Worm (Caenorhabditis elegans) whole organism, L3 larva: ENCODE measurements around the gene str-90.

Source experiments
- R02D3.7 ChIP-seq: fragments of 150-350 bp; optimal IDR thresholded peaks from 2 replicates; lab custom pipeline; 2014; ENCODE audit warnings: missing biosample characterization, missing genetic modification characterization
- ZK546.5 ChIP-seq: sonication (generic microtip); optimal IDR thresholded peaks from 2 replicates; lab custom pipeline; 2017; ENCODE audit warnings: missing biosample characterization, missing genetic modification characterization
- aly-2 ChIP-seq: fragments of 150-350 bp; optimal IDR thresholded peaks from 2 replicates; lab custom pipeline; 2014; ENCODE audit warnings: missing biosample characterization, missing genetic modification characterization
- ama-1 ChIP-seq: fragments of 150-350 bp; optimal IDR thresholded peaks from 2 replicates; lab custom pipeline; 2018
- ceh-16 ChIP-seq: sonication (generic microtip); optimal IDR thresholded peaks from 2 replicates; lab custom pipeline; 2017; ENCODE audit warnings: missing biosample characterization, missing genetic modification characterization
- ceh-9 ChIP-seq: sonication (generic microtip); optimal IDR thresholded peaks from 2 replicates; lab custom pipeline; 2018; ENCODE audit warnings: missing biosample characterization, missing genetic modification characterization
- daf-12 ChIP-seq: fragments of 150-350 bp; optimal IDR thresholded peaks from 2 replicates; lab custom pipeline; 2014; ENCODE audit warnings: missing biosample characterization, missing genetic modification reagents, missing genetic modification characterization
- elt-1 ChIP-seq: fragments of 150-350 bp; optimal IDR thresholded peaks from 2 replicates; lab custom pipeline; 2014; ENCODE audit warnings: missing biosample characterization, missing genetic modification characterization
- elt-2 ChIP-seq: sonication (generic microtip); optimal IDR thresholded peaks from 2 replicates; lab custom pipeline; 2016; ENCODE audit warnings: missing genetic modification reagents, mild to moderate bottlenecking, missing genetic modification characterization, missing compliant biosample characterization
- elt-3 ChIP-seq, 3 experiments: fragments of 150-350 bp in 1 of 3; sonication (generic microtip) in 2 of 3; optimal IDR thresholded peaks; 2 replicates in 2 of 3; 4 replicates in 1 of 3; lab custom pipeline; 2014 to 2017; ENCODE audit warnings: missing biosample characterization in 3 of 3, missing genetic modification characterization in 3 of 3
- fos-1 ChIP-seq: fragments of 150-350 bp; optimal IDR thresholded peaks from 2 replicates; lab custom pipeline; 2014; ENCODE audit warnings: missing biosample characterization, missing genetic modification characterization
- hmg-11 ChIP-seq: sonication (generic microtip); optimal IDR thresholded peaks from 2 replicates; lab custom pipeline; 2016; ENCODE audit warnings: missing genetic modification characterization, missing compliant biosample characterization
- lin-15B ChIP-seq: fragments of 150-350 bp; optimal IDR thresholded peaks from 2 replicates; lab custom pipeline; 2014; ENCODE audit warnings: missing biosample characterization, missing genetic modification characterization
- lin-39 ChIP-seq: fragments of 150-350 bp; optimal IDR thresholded peaks from 2 replicates; lab custom pipeline; 2018; ENCODE audit warnings: missing biosample characterization, missing genetic modification reagents, missing genetic modification characterization
- lsy-12 ChIP-seq: sonication (generic microtip); optimal IDR thresholded peaks from 2 replicates; lab custom pipeline; 2016; ENCODE audit warnings: mild to moderate bottlenecking, missing genetic modification characterization, missing compliant biosample characterization
- mml-1 ChIP-seq: fragments of 150-350 bp; sonication (generic microtip); optimal IDR thresholded peaks from 3 replicates; lab custom pipeline; 2014; ENCODE audit warnings: missing biosample characterization, missing genetic modification characterization
- nfya-1 ChIP-seq: sonication (generic microtip); optimal IDR thresholded peaks from 2 replicates; lab custom pipeline; 2017; ENCODE audit warnings: missing genetic modification characterization, mild to moderate bottlenecking, missing compliant biosample characterization, antibody characterized with exemption, moderate library complexity; ENCODE audit not compliant: insufficient read depth
- nhr-11 ChIP-seq: fragments of 150-350 bp; optimal IDR thresholded peaks from 2 replicates; lab custom pipeline; 2014; ENCODE audit warnings: missing biosample characterization, missing genetic modification characterization
- nhr-12 ChIP-seq: fragments of 150-350 bp; optimal IDR thresholded peaks from 2 replicates; lab custom pipeline; 2014; ENCODE audit warnings: missing biosample characterization, missing genetic modification characterization
- nhr-23 ChIP-seq: fragments of 150-350 bp; optimal IDR thresholded peaks from 2 replicates; lab custom pipeline; 2014; ENCODE audit warnings: missing biosample characterization, missing genetic modification reagents, missing genetic modification characterization
- nhr-237 ChIP-seq: fragments of 150-350 bp; optimal IDR thresholded peaks from 2 replicates; lab custom pipeline; 2014; ENCODE audit warnings: missing biosample characterization, missing genetic modification characterization
- nhr-25 ChIP-seq: sonication (generic microtip); optimal IDR thresholded peaks from 2 replicates; lab custom pipeline; 2017; ENCODE audit warnings: missing biosample characterization, missing genetic modification characterization
- nhr-43 ChIP-seq: sonication (generic microtip); optimal IDR thresholded peaks from 2 replicates; lab custom pipeline; 2016; ENCODE audit warnings: mild to moderate bottlenecking, missing genetic modification characterization, missing compliant biosample characterization; ENCODE audit not compliant: poor library complexity, severe bottlenecking
- nhr-67 ChIP-seq: fragments of 150-350 bp; optimal IDR thresholded peaks from 2 replicates; lab custom pipeline; 2014; ENCODE audit warnings: missing biosample characterization, missing genetic modification characterization
- nhr-76 ChIP-seq: fragments of 150-350 bp; sonication (generic microtip); optimal IDR thresholded peaks from 5 replicates; lab custom pipeline; 2014; ENCODE audit warnings: missing biosample characterization, missing genetic modification characterization
- pha-4 ChIP-seq: fragments of 150-350 bp; optimal IDR thresholded peaks from 2 replicates; lab custom pipeline; 2014; ENCODE audit warnings: missing biosample characterization, missing genetic modification reagents, missing genetic modification characterization
- pqm-1 ChIP-seq: fragments of 150-350 bp; optimal IDR thresholded peaks from 2 replicates; lab custom pipeline; 2017; ENCODE audit warnings: missing biosample characterization, missing genetic modification characterization, inconsistent platforms
- sea-2 ChIP-seq: fragments of 150-350 bp; sonication (generic microtip); optimal IDR thresholded peaks from 4 replicates; lab custom pipeline; 2014; ENCODE audit warnings: missing biosample characterization, missing genetic modification reagents, missing genetic modification characterization
- skn-1 ChIP-seq: fragments of 150-350 bp; optimal IDR thresholded peaks from 2 replicates; lab custom pipeline; 2014; ENCODE audit warnings: missing biosample characterization, missing genetic modification characterization
- snpc-4 ChIP-seq: fragments of 150-350 bp; optimal IDR thresholded peaks from 2 replicates; lab custom pipeline; 2014; ENCODE audit warnings: missing biosample characterization, missing genetic modification characterization
- tbx-2 ChIP-seq: sonication (generic microtip); optimal IDR thresholded peaks from 2 replicates; lab custom pipeline; 2016; ENCODE audit warnings: mild to moderate bottlenecking, missing genetic modification characterization, missing compliant biosample characterization
- unc-62 ChIP-seq: fragments of 150-350 bp; sonication (generic microtip); optimal IDR thresholded peaks from 4 replicates; lab custom pipeline; 2014; ENCODE audit warnings: missing biosample characterization, missing genetic modification reagents, missing genetic modification characterization
- zag-1 ChIP-seq: fragments of 150-350 bp; optimal IDR thresholded peaks from 2 replicates; lab custom pipeline; 2014; ENCODE audit warnings: missing biosample characterization, missing genetic modification characterization
- ztf-4 ChIP-seq: fragments of 150-350 bp; optimal IDR thresholded peaks from 2 replicates; lab custom pipeline; 2014; ENCODE audit warnings: missing biosample characterization, missing genetic modification characterization

Gene str-90

ce11 chrV:8110816-8111215 lies 7.8 kb downstream of the str-90 start:
- no peak for TF ChIP-seq mml-1 (tag; lab: Kevin White, UChicago)
- no peak for TF ChIP-seq nhr-25 (tag; lab: Kevin White, UChicago)
- peak; percentile 70 for TF ChIP-seq pha-4 (tag; lab: Kevin White, UChicago)
- TF ChIP-seq sea-2 (GFP tag; lab: Kevin White, UChicago), result no peak
- no peak for TF ChIP-seq fos-1 (tag; lab: Kevin White, UChicago)

DNA sequence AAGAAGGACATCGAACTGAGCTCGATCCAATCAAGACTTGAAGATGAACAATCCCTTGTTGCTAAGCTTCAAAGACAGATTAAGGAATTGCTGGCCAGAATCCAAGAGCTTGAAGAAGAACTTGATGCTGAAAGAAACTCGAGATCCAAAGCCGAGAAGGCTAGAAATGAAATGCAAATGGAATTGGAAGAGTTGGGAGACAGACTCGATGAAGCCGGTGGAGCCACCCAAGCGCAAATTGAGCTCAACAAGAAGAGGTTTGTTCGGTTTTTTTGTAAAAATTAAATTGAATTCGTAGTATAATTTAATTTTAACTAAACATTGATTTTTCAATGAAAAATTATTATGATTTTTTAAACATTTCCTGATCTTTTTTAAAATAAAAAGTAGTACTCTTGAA lies 11.5 kb downstream of the str-90 start:
- TF ChIP-seq nhr-237 (no peak), tbx-2 (tag; lab: Kevin White, UChicago) (no peak), hmg-11 (tag; lab: Kevin White, UChicago) (no peak)
- TF ChIP-seq, all 47 proteins: peak for 0

ce11 chrV:8117964-8118363 lies 14.9 kb downstream of the str-90 start, which contains the start of gene D1014.7:
D1014.7 (plus strand) TSS chrV:8118264.
- no peak for TF ChIP-seq ztf-4
- TF ChIP-seq nhr-25 (tag; lab: Kevin White, UChicago), result no peak
- TF ChIP-seq nhr-11 (tag; lab: Kevin White, UChicago), result no peak
- TF ChIP-seq unc-62 (GFP tag; lab: Kevin White, UChicago), result no peak

- TF ChIP-seq ama-1 (lab: Kevin White, UChicago) (no peak), aly-2 (tag; lab: Kevin White, UChicago) (no peak), nhr-25 (tag; lab: Kevin White, UChicago) (no peak), tbx-2 (tag; lab: Kevin White, UChicago) (no peak), ZK546.5 (tag; lab: Kevin White, UChicago) (no peak), ceh-9 (tag; lab: Kevin White, UChicago) (no peak), lsy-12 (tag; lab: Kevin White, UChicago) (no peak), nhr-67 (tag; lab: Kevin White, UChicago) (no peak), snpc-4 (no peak), nhr-237 (no peak), daf-12 (tag; lab: Kevin White, UChicago) (no peak), nhr-11 (tag; lab: Kevin White, UChicago) (no peak)
Observed at ce11 chrV:8120868-8121267, 17.8 kb downstream of the str-90 start, which contains the start of gene D1014.6. D1014.6 (plus strand) TSS chrV:8121168.

DNA sequence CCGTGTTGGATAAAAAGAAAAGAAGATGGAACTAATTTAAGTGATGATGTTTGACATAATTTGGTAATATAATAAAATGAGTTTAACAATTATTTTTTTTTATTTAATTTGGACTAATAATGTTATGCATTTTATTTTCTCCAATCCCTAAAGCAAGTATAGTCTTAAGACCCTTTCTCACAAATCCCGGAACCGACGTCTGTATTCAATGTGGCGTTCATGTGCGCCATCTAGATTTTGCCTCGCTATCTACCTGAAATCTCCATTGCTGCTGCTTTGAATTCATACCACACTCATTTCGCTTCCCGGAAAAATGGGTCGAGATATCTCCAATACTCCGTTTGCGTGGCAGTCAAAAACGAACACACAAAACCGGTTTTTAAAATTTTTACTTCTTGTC lies 20.3 kb downstream of the str-90 start, which contains the start of gene D1014.5:
D1014.5 (plus strand) TSS at position 301 of the 400 bp plus-strand sequence.
- TF ChIP-seq elt-3 (tag; optimal IDR thresholded peaks at IDR 0.05; lab: Kevin White, UChicago), result no peak
- no peak for TF ChIP-seq nhr-76 (tag; lab: Kevin White, UChicago)
- TF ChIP-seq elt-2 (tag; lab: Kevin White, UChicago), result no peak

- TF ChIP-seq pqm-1 (tag; lab: Kevin White, UChicago) (no peak), nhr-25 (tag; lab: Kevin White, UChicago) (peak; percentile 40)
- TF ChIP-seq, all 47 proteins: peak for 1
Observed at ce11 chrV:8129252-8129651, 26.2 kb downstream of the str-90 start, which contains the start of gene spr-1. spr-1 (minus strand) TSS chrV:8129352.

ce11 chrV:8129719-8130118 lies 26.7 kb downstream of the str-90 start:
- TF ChIP-seq nhr-43 (tag; lab: Kevin White, UChicago), result peak; percentile 3
- TF ChIP-seq skn-1, result peak; percentile 3
- no peak for TF ChIP-seq zag-1
- TF ChIP-seq R02D3.7 (tag; lab: Kevin White, UChicago), result peak; percentile 58
- no peak for TF ChIP-seq sea-2 (GFP tag; lab: Kevin White, UChicago)
- TF ChIP-seq, all 47 proteins: peak for 3

DNA sequence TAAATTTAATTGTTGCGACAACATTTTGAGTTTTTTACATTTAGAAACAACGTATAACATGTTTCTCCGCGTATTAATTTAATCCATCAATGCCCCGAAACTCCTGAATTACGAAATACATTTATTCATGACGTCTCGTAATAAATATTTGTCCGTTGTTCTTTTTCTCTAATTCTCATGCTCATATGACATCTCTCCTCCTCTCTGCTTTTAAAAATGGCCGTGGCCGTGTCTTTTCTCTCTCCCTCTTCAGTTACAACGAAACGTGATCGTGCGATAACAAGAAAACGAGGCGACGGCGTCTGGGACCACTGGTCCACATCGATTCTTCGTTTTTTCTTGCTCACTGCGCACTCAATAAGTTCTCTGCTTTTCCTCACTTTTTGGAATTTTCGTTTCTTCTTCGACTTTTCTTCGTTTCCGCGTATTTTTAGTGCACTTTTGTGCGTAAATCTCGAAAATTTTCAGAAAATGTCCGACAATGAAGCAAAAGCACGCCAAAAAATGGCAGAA lies 27.1 kb downstream of the str-90 start, which contains the start of gene snap-1:
snap-1 (plus strand) TSS at position 463 of the 513 bp plus-strand sequence.
- TF ChIP-seq elt-3 (tag; optimal IDR thresholded peaks at IDR 0.05; lab: Kevin White, UChicago) (no peak), pqm-1 (tag; lab: Kevin White, UChicago) (peak; percentile 11), elt-2 (tag; lab: Kevin White, UChicago) (peak; percentile 5), ama-1 (lab: Kevin White, UChicago) (peak; percentile 23), ceh-16 (tag; lab: Kevin White, UChicago) (no peak), lin-39 (tag; lab: Kevin White, UChicago) (peak; percentile 35), elt-1 (tag; lab: Kevin White, UChicago) (peak; percentile 5), pha-4 (tag; lab: Kevin White, UChicago) (peak; percentile 60), snpc-4 (peak; percentile 65), nhr-12 (tag; lab: Kevin White, UChicago) (no peak), nhr-23 (tag; lab: Kevin White, UChicago) (no peak), nfya-1 (tag; lab: Kevin White, UChicago) (peak; percentile 74), lin-15B (peak; percentile 72)
